Fruit fly (Drosophila melanogaster): ENCODE data around the gene Marcal1.

Marcal1 gene

dm6 chr2L:4955094-4955823 lies at the start of gene Marcal1, which contains the start of gene Jon25Bi:
Gene Marcal1 (plus strand): TSS chr2L:4955509.
Gene Jon25Bi (minus strand): TSS chr2L:4955144.
- no peak for TF ChIP-seq CG8478 (optimal IDR thresholded peaks at IDR 0.05)
- no peak for TF ChIP-seq CTCF (optimal IDR thresholded peaks at IDR 0.05)

- TF ChIP-seq CTCF (optimal IDR thresholded peaks at IDR 0.05) (no peak), CG8478 (optimal IDR thresholded peaks at IDR 0.05) (no peak)
Observed at dm6 chr2L:4906546-4907250, 48.6 kb upstream of the Marcal1 start, which contains the start of gene snsl. Gene snsl (minus strand): TSS chr2L:4906762.

- TF ChIP-seq CTCF (optimal IDR thresholded peaks at IDR 0.05) = no peak
- TF ChIP-seq CG8478 (optimal IDR thresholded peaks at IDR 0.05) = no peak
Observed at dm6 chr2L:4907986-4908385, 47.3 kb upstream of the Marcal1 start.

dm6 chr2L:4915715-4916153 lies 39.6 kb upstream of the Marcal1 start:
- TF ChIP-seq CTCF (optimal IDR thresholded peaks at IDR 0.05) (no peak), CG8478 (optimal IDR thresholded peaks at IDR 0.05) (no peak)

dm6 chr2L:4916738-4917137 lies 38.6 kb upstream of the Marcal1 start:
- no peak for TF ChIP-seq CTCF (optimal IDR thresholded peaks at IDR 0.05)
- no peak for TF ChIP-seq CG8478 (optimal IDR thresholded peaks at IDR 0.05)

dm6 chr2L:4928340-4928739 lies 27.0 kb upstream of the Marcal1 start:
- TF ChIP-seq CG8478 (optimal IDR thresholded peaks at IDR 0.05) (no peak), CTCF (optimal IDR thresholded peaks at IDR 0.05) (no peak)

dm6 chr2L:4930541-4930940 lies 24.8 kb upstream of the Marcal1 start:
- TF ChIP-seq CG8478 (optimal IDR thresholded peaks at IDR 0.05) (no peak), CTCF (optimal IDR thresholded peaks at IDR 0.05) (no peak)

dm6 chr2L:4932284-4932683 lies 23.0 kb upstream of the Marcal1 start, which contains the start of gene hoe1:
Gene hoe1 (minus strand): TSS chr2L:4932384.
- no peak for TF ChIP-seq CTCF (optimal IDR thresholded peaks at IDR 0.05)
- TF ChIP-seq CG8478 (optimal IDR thresholded peaks at IDR 0.05) = no peak

- no peak for TF ChIP-seq CTCF (optimal IDR thresholded peaks at IDR 0.05)
Observed at dm6 chr2L:4936325-4936869, 18.9 kb upstream of the Marcal1 start, which contains the start of gene hoe2. Gene hoe2 (minus strand): TSS chr2L:4936450.

- TF ChIP-seq CG8478 (optimal IDR thresholded peaks at IDR 0.05) = no peak
- no peak for TF ChIP-seq CTCF (optimal IDR thresholded peaks at IDR 0.05)
Observed at dm6 chr2L:4937060-4937459, 18.2 kb upstream of the Marcal1 start, which contains the start of gene Sgs1. Gene Sgs1 (plus strand): TSS chr2L:4937409.

dm6 chr2L:4942257-4942792 lies 13.0 kb upstream of the Marcal1 start, which contains the start of gene synr:
Gene synr (plus strand): TSS chr2L:4942742.
- TF ChIP-seq CG8478 (optimal IDR thresholded peaks at IDR 0.05) (no peak), CTCF (optimal IDR thresholded peaks at IDR 0.05) (no peak)

dm6 chr2L:4945300-4945699 lies 10.0 kb upstream of the Marcal1 start, which contains the start of the genes mRpL24 and betaggt-I:
Gene mRpL24 (minus strand): TSS chr2L:4945361.
Gene betaggt-I (plus strand): TSS chr2L:4945579.
- TF ChIP-seq CG8478 (optimal IDR thresholded peaks at IDR 0.05) = no peak
- no peak for TF ChIP-seq CTCF (optimal IDR thresholded peaks at IDR 0.05)

- TF ChIP-seq CG8478 (optimal IDR thresholded peaks at IDR 0.05) (no peak), CTCF (optimal IDR thresholded peaks at IDR 0.05) (peak in 1 of 2 experiments; percentile 41)
Observed at dm6 chr2L:4949453-4950045, 5.8 kb upstream of the Marcal1 start, which contains the start of gene jet. Gene jet (minus strand): TSS chr2L:4949784.

- TF ChIP-seq CTCF (optimal IDR thresholded peaks at IDR 0.05) (no peak), CG8478 (optimal IDR thresholded peaks at IDR 0.05) (no peak)
Observed at dm6 chr2L:4950667-4951066, 4.6 kb upstream of the Marcal1 start, which contains the start of gene Jon25Biii. Gene Jon25Biii (minus strand): TSS chr2L:4950767.

Measured in S2 (cell line).